Fruit fly (Drosophila melanogaster) whole organism, pupa: Measurements from ENCODE around the gene PCNA2.

Source experiments
- CG10348 ChIP-seq: fragments of 200-800 bp; sonication (Bioruptor generic); IDR thresholded peaks from 2 replicates; pipeline ENCODE4 v1.3.6; 2022; ENCODE audit warnings: missing biosample characterization, missing genetic modification characterization
- CG12605 ChIP-seq: fragments of 200-800 bp; sonication (Bioruptor generic); IDR thresholded peaks from 2 replicates; pipeline ENCODE4 v1.3.6; 2022; ENCODE audit warnings: missing biosample characterization, missing genetic modification characterization
- CG17806 ChIP-seq: fragments of 200-800 bp; sonication (Bioruptor generic); optimal IDR thresholded peaks from 2 replicates; lab custom pipeline; 2018; ENCODE audit warnings: missing biosample characterization, mild to moderate bottlenecking, missing genetic modification characterization, moderate library complexity
- CG4496 ChIP-seq: fragments of 200-800 bp; sonication (Bioruptor generic); IDR thresholded peaks from 3 replicates; pipeline ENCODE4 v1.3.6; 2022; ENCODE audit warnings: missing biosample characterization, missing genetic modification characterization
- CG8301 ChIP-seq: fragments of 200-800 bp; sonication (Bioruptor generic); optimal IDR thresholded peaks from 2 replicates; lab custom pipeline; 2018; ENCODE audit warnings: missing biosample characterization, mild to moderate bottlenecking, missing genetic modification characterization
- CG9948 ChIP-seq: fragments of 200-800 bp; sonication (Bioruptor generic); optimal IDR thresholded peaks from 2 replicates; lab custom pipeline; 2018; ENCODE audit warnings: missing biosample characterization, mild to moderate bottlenecking, missing genetic modification characterization, moderate library complexity
- EcR ChIP-seq: fragments of 200-800 bp; sonication (Bioruptor generic); optimal IDR thresholded peaks from 3 replicates; lab custom pipeline; 2019; ENCODE audit warnings: missing biosample characterization, missing genetic modification characterization, mild to moderate bottlenecking, moderate library complexity, missing genetic modification reagents
- fd96Ca ChIP-seq: fragments of 200-800 bp; sonication (Bioruptor generic); IDR thresholded peaks from 3 replicates; pipeline ENCODE4 v1.3.6; 2022; ENCODE audit warnings: missing biosample characterization, missing genetic modification characterization
- gl ChIP-seq: fragments of 200-800 bp; sonication (Bioruptor generic); optimal IDR thresholded peaks from 2 replicates; lab custom pipeline; 2018; ENCODE audit warnings: missing biosample characterization, mild to moderate bottlenecking, missing genetic modification characterization

DNA sequence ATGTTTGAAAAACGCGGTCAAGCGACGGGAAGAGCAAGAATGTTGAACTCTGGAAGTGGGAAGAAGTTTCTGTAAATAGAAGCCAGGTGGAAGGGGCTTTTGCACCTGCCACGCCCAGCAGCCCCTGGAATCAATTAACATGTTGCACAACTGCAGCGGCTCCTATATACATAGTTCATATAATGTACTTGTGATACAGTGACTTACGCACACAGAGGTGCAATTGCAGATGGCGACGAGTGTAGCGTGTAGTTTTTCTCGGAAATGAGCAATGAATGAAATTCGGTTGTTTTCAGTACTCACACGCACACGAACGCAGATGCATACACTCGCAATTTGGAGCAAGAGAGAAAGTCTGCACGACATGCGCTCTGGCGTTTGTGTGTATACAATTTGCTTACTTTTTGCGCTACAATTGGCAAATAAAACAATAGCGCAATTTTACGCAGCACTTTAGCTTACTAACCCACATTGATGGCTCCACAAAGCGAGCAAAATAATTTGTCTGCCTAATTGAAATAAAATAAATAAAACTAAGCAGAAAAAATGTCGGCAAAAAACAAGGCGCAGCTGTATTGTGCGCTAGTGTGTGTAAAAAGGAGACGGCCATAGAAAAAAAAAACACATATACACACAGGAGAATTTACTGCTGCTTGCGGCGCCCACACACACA, 7.4 kb downstream of the PCNA2 start:
- TF ChIP-seq CG8301 = no peak
- TF ChIP-seq CG9948 (tag; lab: Kevin White, UChicago) = no peak
- no peak for TF ChIP-seq CG4496 (GFP tag; lab: Robert Waterston, UW)
- TF ChIP-seq CG17806 (tag; lab: Kevin White, UChicago) = no peak
- no peak for TF ChIP-seq CG10348 (GFP tag; lab: Robert Waterston, UW)
- TF ChIP-seq fd96Ca (GFP tag; lab: Robert Waterston, UW) = 0 out of 3 replicates have a peak, but pooled peaks have one; percentile 19
- TF ChIP-seq CG12605 (GFP tag; lab: Robert Waterston, UW) = 0 out of 2 replicates have a peak, but pooled peaks have one; percentile 18
- TF ChIP-seq gl (tag; lab: Kevin White, UChicago) = no peak
- TF ChIP-seq EcR (GFP tag; lab: Kevin White, UChicago) = no peak
